Fruit fly (Drosophila melanogaster): ENCODE results near the gene CG14323.
A peak's percentile ranks its signal among the peaks of the same experiment; 100 is the strongest.

DNA sequence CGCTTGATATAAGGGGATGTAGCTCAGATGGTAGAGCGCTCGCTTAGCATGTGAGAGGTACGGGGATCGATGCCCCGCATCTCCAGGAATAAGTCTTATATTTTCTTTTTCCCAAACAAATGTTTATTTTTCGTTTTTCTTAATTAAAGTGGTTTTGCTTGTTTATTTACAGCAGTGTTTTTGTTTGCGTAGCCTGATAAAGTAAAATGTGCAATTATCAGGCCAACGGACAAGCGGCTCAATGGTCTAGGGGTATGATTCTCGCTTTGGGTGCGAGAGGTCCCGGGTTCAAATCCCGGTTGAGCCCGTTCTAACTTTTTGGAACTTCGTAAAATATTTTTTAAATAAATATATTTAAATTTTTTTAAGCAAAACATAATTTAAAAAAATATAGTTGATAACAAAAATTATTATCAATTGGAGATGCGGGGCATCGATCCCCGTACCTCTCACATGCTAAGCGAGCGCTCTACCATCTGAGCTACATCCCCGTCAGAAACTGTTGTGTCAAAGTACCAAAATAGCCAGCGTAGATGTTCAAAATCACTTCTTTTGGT lies 2.1 kb downstream of the CG14323 start:
- TF ChIP-seq CG14711 (tag; optimal IDR thresholded peaks at IDR 0.05) (no peak), cic (GFP tag; optimal IDR thresholded peaks at IDR 0.05) (no peak), CG12768 (GFP tag; optimal IDR thresholded peaks at IDR 0.05) (peak; percentile 30), Clk (GFP tag; optimal IDR thresholded peaks at IDR 0.05) (no peak), Hr96 (GFP tag; optimal IDR thresholded peaks at IDR 0.05) (no peak), CG11617 (GFP tag; optimal IDR thresholded peaks at IDR 0.05) (no peak)

All from whole organism, adult.